Worm (Caenorhabditis elegans): ENCODE data around the gene mrpl-45.

The mrpl-45 gene

DNA sequence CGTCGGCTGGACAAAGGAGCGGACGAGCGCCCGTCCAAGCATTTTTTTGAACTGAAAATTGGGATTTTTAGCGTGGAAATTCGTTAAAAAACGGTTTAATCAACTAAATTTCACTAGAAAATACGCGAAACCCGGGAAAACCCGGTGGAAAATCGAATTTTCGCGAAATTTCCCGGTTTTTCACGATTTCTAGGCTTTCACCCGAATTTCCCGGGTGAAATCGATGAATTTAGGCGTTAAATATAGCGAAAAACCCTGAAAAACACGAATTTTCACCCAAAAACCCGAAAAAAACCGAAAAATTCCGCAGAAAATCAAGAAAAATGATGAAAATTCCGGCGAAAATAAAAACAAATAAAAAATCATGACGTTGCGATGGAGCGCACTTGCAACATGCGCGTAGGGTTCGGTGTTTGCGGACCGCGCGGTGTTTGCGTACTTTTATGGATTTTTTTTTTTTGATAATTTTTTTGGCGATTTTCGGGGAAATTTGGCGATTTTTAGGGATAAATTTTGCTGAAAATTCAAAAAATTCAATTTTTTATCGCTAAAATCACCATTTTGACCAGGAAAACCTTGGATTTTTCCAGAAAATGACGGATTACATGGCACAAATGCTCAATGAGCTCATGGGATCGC lies at the start of gene mrpl-45, which contains the start of gene Y119D3B.12 (continued):
- TF ChIP-seq lin-14 (GFP tag; optimal IDR thresholded peaks at IDR 0.05), result no peak
- 0 out of 2 replicates have a peak, but pooled peaks have one; percentile 22 for TF ChIP-seq ceh-88 (GFP tag; IDR thresholded peaks at IDR 0.05)
- peak; percentile 81 to 89 for TF ChIP-seq lin-35 (GFP tag; optimal IDR thresholded peaks at IDR 0.05)
- TF ChIP-seq blmp-1 (tag; optimal IDR thresholded peaks at IDR 0.05), result peak; percentile 38
- TF ChIP-seq aha-1 (tag; optimal IDR thresholded peaks at IDR 0.05), result peak; percentile 41
- TF ChIP-seq tlp-1 (tag; optimal IDR thresholded peaks at IDR 0.05), result no peak
- peak; percentile 75 for TF ChIP-seq isw-1 (GFP tag; IDR thresholded peaks at IDR 0.05)
- TF ChIP-seq nhr-90 (tag; optimal IDR thresholded peaks at IDR 0.05; ENCODE audit: poor library complexity), result no peak
- no peak for TF ChIP-seq nhr-12 (tag; optimal IDR thresholded peaks at IDR 0.05)
- TF ChIP-seq aly-2 (tag; optimal IDR thresholded peaks at IDR 0.05), result peak; percentile 61
- peak; percentile 81 for TF ChIP-seq nhr-85 (tag)
- peak; percentile 11 for TF ChIP-seq nhr-237 (tag; optimal IDR thresholded peaks at IDR 0.05)
- no peak for TF ChIP-seq hpl-2 (GFP tag; optimal IDR thresholded peaks at IDR 0.05)
- peak; percentile 82 for TF ChIP-seq tbx-2 (tag; optimal IDR thresholded peaks at IDR 0.05)
- TF ChIP-seq efl-3 (GFP tag; optimal IDR thresholded peaks at IDR 0.05), result no peak
- TF ChIP-seq dpl-1 (GFP tag; optimal IDR thresholded peaks at IDR 0.05), result peak; percentile 78 to 85 (median 85)
- TF ChIP-seq hlh-17 (GFP tag; optimal IDR thresholded peaks at IDR 0.05; ENCODE audit: borderline replicate concordance), result no peak

DNA sequence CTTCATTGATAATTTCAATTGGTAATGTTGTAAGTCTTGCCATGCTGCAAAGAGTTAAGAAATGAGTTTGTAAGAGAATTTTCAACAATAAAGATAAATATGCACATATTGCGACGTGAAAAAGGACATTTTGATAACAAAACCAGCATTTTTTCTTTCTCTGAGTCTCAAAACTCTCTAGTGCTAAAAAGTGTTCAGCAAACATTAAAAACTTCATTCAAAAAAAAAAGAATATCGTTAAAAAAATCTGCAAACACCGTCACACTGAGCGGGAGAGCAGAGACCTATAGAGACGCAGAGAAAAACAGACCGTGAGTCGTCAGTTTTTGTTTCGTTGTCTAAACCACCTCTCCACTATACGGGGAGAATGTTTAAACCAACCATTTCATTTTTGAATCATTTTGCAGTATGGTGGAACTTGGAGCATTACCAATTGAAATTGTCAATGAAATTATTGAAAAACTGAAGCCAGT lies 47.3 kb upstream of the mrpl-45 start, which contains the start of the genes fbxa-76 and fbxa-77:
TSS of gene fbxa-76 (minus strand) at position 51 of the 473 bp plus-strand sequence.
TSS of gene fbxa-77 (plus strand) at position 365 of the 473 bp plus-strand sequence.
- TF ChIP-seq mep-1 (tag; optimal IDR thresholded peaks at IDR 0.05) (peak; percentile 13), swsn-7 (tag; optimal IDR thresholded peaks at IDR 0.05) (no peak), aly-2 (tag; optimal IDR thresholded peaks at IDR 0.05) (no peak), skn-1 (tag; optimal IDR thresholded peaks at IDR 0.05) (peak; percentile 43), zag-1 (tag; optimal IDR thresholded peaks at IDR 0.05) (no peak), C16A3.4 (tag; optimal IDR thresholded peaks at IDR 0.05) (peak; percentile 17), lin-35 (GFP tag; optimal IDR thresholded peaks at IDR 0.05) (peak; percentile 41 to 65), snu-23 (GFP tag; optimal IDR thresholded peaks at IDR 0.05) (peak; percentile 50), lsy-2 (tag; optimal IDR thresholded peaks at IDR 0.05) (peak in 1 of 2 experiments; percentile 64), lin-14 (GFP tag; optimal IDR thresholded peaks at IDR 0.05) (peak; percentile 33), nhr-71 (tag; optimal IDR thresholded peaks at IDR 0.05) (peak; percentile 20), elt-2 (tag; optimal IDR thresholded peaks at IDR 0.05) (peak; percentile 5), ces-1 (GFP tag; optimal IDR thresholded peaks at IDR 0.05) (no peak), blmp-1 (tag; optimal IDR thresholded peaks at IDR 0.05) (peak; percentile 31), xbp-1 (tag; optimal IDR thresholded peaks at IDR 0.05) (no peak), nhr-20 (tag; optimal IDR thresholded peaks at IDR 0.05) (peak; percentile 6), mdl-1 (tag; optimal IDR thresholded peaks at IDR 0.05) (peak in 1 of 2 experiments; percentile 6), nhr-77 (tag; optimal IDR thresholded peaks at IDR 0.05) (peak; percentile 3), efl-1 (optimal IDR thresholded peaks at IDR 0.05) (peak; percentile 57 to 67), efl-1 (GFP tag; optimal IDR thresholded peaks at IDR 0.05 in 1 of 2) (peak; percentile 41 to 84), dpl-1 (GFP tag; optimal IDR thresholded peaks at IDR 0.05) (peak; percentile 24 to 45 (median 37)), ama-1 (optimal IDR thresholded peaks at IDR 0.05) (no peak), F16B12.6 (tag; optimal IDR thresholded peaks at IDR 0.05) (peak; percentile 67), unc-86 (tag; optimal IDR thresholded peaks at IDR 0.05) (no peak)

DNA sequence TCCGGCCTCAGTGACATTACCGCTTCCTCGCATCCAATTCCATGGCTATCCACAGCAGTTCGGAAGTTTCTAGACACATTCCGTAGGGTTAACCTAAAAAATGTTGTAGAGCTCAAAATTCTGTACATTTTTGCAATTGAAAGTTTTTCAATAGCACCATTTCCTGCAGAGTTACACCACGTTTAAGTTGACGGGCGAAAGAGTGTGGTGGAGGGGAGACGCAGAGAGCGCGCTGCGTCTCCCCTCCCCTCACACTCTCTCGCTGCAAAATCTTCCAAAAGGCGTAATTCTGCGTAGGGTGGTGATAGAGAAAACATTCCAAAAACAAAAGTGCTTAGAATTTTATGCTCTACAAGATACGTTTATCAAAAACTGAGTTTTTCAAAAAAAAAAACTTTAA lies 46.5 kb upstream of the mrpl-45 start:
- TF ChIP-seq nhr-28 (tag; optimal IDR thresholded peaks at IDR 0.05) (no peak), nhr-85 (tag) (peak; percentile 59)

DNA sequence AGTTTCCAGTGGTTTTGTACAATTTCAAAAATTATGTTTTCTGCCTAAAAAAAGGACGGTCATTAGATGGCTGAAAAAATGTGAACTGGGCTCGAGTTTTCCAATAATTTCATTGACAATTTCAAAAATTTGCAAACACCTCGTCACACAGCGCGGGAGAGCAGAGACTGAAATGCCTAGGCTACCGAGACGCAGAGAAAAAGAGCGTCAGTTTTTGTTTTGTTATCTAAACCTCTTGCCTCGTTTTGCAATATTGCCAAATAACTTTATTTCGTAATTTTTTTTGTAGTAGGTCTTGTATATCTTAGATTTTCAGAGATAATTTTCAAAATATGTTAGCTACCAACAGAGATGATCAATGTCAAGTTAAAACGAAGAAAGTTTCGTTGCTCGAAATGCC lies 41.4 kb upstream of the mrpl-45 start, which contains the start of gene fbxa-63:
TSS of gene fbxa-63 (plus strand) at position 310 of the 400 bp plus-strand sequence.
- TF ChIP-seq nhr-20 (tag; optimal IDR thresholded peaks at IDR 0.05), result no peak
- peak in 1 of 3 experiments; percentile 35 for TF ChIP-seq ceh-82 (tag; optimal IDR thresholded peaks at IDR 0.05)
- TF ChIP-seq blmp-1 (tag; optimal IDR thresholded peaks at IDR 0.05), result no peak
- no peak for TF ChIP-seq xbp-1 (tag; optimal IDR thresholded peaks at IDR 0.05)
- peak in 1 of 2 experiments; percentile 26 for TF ChIP-seq mdl-1 (tag; optimal IDR thresholded peaks at IDR 0.05)
- TF ChIP-seq sup-37 (GFP tag; optimal IDR thresholded peaks at IDR 0.05), result no peak
- no peak for TF ChIP-seq ztf-11 (tag; optimal IDR thresholded peaks at IDR 0.05)
- TF ChIP-seq nhr-90 (tag; optimal IDR thresholded peaks at IDR 0.05; ENCODE audit: poor library complexity), result no peak
- TF ChIP-seq nhr-77 (tag; optimal IDR thresholded peaks at IDR 0.05), result no peak
- TF ChIP-seq F16B12.6 (tag; optimal IDR thresholded peaks at IDR 0.05), result no peak
- TF ChIP-seq nhr-76 (tag; optimal IDR thresholded peaks at IDR 0.05), result no peak
- peak; percentile 27 for TF ChIP-seq snu-23 (GFP tag; optimal IDR thresholded peaks at IDR 0.05)
- no peak for TF ChIP-seq rnt-1 (tag; optimal IDR thresholded peaks at IDR 0.05)
- TF ChIP-seq sox-4 (tag; optimal IDR thresholded peaks at IDR 0.05), result no peak
- peak in 2 of 3 experiments; percentile 7 to 21 for TF ChIP-seq dpl-1 (GFP tag; optimal IDR thresholded peaks at IDR 0.05)
- no peak for TF ChIP-seq Y116A8C.19 (tag; optimal IDR thresholded peaks at IDR 0.05; ENCODE audit: borderline replicate concordance)
- TF ChIP-seq pax-3 (tag; optimal IDR thresholded peaks at IDR 0.05), result no peak
- TF ChIP-seq zag-1 (tag; optimal IDR thresholded peaks at IDR 0.05), result no peak
- TF ChIP-seq ama-1 (optimal IDR thresholded peaks at IDR 0.05), result no peak
- no peak for TF ChIP-seq elt-2 (tag; optimal IDR thresholded peaks at IDR 0.05)
